Fruit fly (Drosophila melanogaster) whole organism, embryonic: ENCODE data around the gene CG42847.

Source experiments
- B-H1 ChIP-seq: fragments of 200-800 bp; sonication (Bioruptor generic); IDR thresholded peaks from 3 replicates; pipeline ENCODE4 v1.3.6; 2022; ENCODE audit warnings: missing biosample characterization, missing genetic modification characterization
- Bdp1 ChIP-seq: fragments of 200-800 bp; sonication (Bioruptor generic); optimal IDR thresholded peaks from 3 replicates; lab custom pipeline; 2016; ENCODE audit warnings: missing biosample characterization, missing genetic modification characterization
- BtbVII ChIP-seq: fragments of 200-800 bp; sonication (Bioruptor generic); optimal IDR thresholded peaks from 3 replicates; lab custom pipeline; 2017; ENCODE audit warnings: missing biosample characterization, mild to moderate bottlenecking, missing genetic modification characterization
- CG11085 ChIP-seq: fragments of 200-800 bp; sonication (Bioruptor generic); IDR thresholded peaks from 2 replicates; pipeline ENCODE4 v1.3.6; 2022; ENCODE audit warnings: missing biosample characterization, missing genetic modification characterization
- CG11695 ChIP-seq: fragments of 200-800 bp; sonication (Bioruptor generic); IDR thresholded peaks from 3 replicates; pipeline ENCODE4 v1.3.6; 2022; ENCODE audit warnings: missing biosample characterization, missing genetic modification characterization
- CG12769 ChIP-seq: fragments of 200-800 bp; sonication (Bioruptor generic); optimal IDR thresholded peaks from 2 replicates; lab custom pipeline; 2019; ENCODE audit warnings: missing biosample characterization, mild to moderate bottlenecking, missing genetic modification characterization, moderate library complexity
- CG14710 ChIP-seq: fragments of 200-800 bp; sonication (Bioruptor generic); optimal IDR thresholded peaks from 3 replicates; lab custom pipeline; 2019; ENCODE audit warnings: missing biosample characterization, mild to moderate bottlenecking, missing genetic modification characterization, moderate library complexity
- CG1603 ChIP-seq: fragments of 200-800 bp; sonication (Bioruptor generic); optimal IDR thresholded peaks from 2 replicates; lab custom pipeline; 2019; ENCODE audit warnings: missing biosample characterization, mild to moderate bottlenecking, missing genetic modification characterization, moderate library complexity
- CG18764 ChIP-seq: fragments of 200-800 bp; sonication (Bioruptor generic); optimal IDR thresholded peaks from 3 replicates; lab custom pipeline; 2016; ENCODE audit warnings: missing biosample characterization, missing genetic modification characterization
- CG2116 ChIP-seq: fragments of 200-800 bp; sonication (Bioruptor generic); optimal IDR thresholded peaks from 3 replicates; lab custom pipeline; 2018; ENCODE audit warnings: missing biosample characterization, mild to moderate bottlenecking, missing genetic modification characterization
- CG31224 ChIP-seq: fragments of 200-800 bp; sonication (Bioruptor generic); IDR thresholded peaks from 2 replicates; pipeline ENCODE4 v1.3.6; 2022; ENCODE audit warnings: missing biosample characterization, missing genetic modification characterization
- CG32532 ChIP-seq: fragments of 200-800 bp; sonication (Bioruptor generic); IDR thresholded peaks from 2 replicates; pipeline ENCODE4 v1.3.6; 2022; ENCODE audit warnings: missing biosample characterization, missing genetic modification characterization
- CG3281 ChIP-seq: fragments of 200-800 bp; sonication (Bioruptor generic); optimal IDR thresholded peaks from 3 replicates; lab custom pipeline; 2017; ENCODE audit warnings: missing biosample characterization, mild to moderate bottlenecking, missing genetic modification characterization
- CG3995 ChIP-seq: fragments of 200-800 bp; sonication (Bioruptor generic); optimal IDR thresholded peaks from 3 replicates; lab custom pipeline; 2016; ENCODE audit warnings: missing biosample characterization, missing genetic modification characterization
- CG4820 ChIP-seq: fragments of 200-800 bp; sonication (Bioruptor generic); optimal IDR thresholded peaks from 3 replicates; lab custom pipeline; 2016; ENCODE audit warnings: missing biosample characterization, missing genetic modification characterization
- CG6689 ChIP-seq: fragments of 200-800 bp; sonication (Bioruptor generic); IDR thresholded peaks from 2 replicates; pipeline ENCODE4 v1.3.6; 2022; ENCODE audit warnings: missing biosample characterization, missing genetic modification characterization
- CG7372 ChIP-seq: fragments of 200-800 bp; sonication (Bioruptor generic); IDR thresholded peaks from 2 replicates; pipeline ENCODE4 v1.3.6; 2022; ENCODE audit warnings: missing biosample characterization, missing genetic modification characterization
- CG7556 ChIP-seq: fragments of 200-800 bp; sonication (Bioruptor generic); optimal IDR thresholded peaks from 2 replicates; lab custom pipeline; 2017; ENCODE audit warnings: missing biosample characterization, mild to moderate bottlenecking, missing genetic modification characterization
- CG8924 ChIP-seq: fragments of 200-800 bp; optimal IDR thresholded peaks from 3 replicates; lab custom pipeline; 2019; ENCODE audit warnings: missing biosample characterization, mild to moderate bottlenecking, missing genetic modification characterization, moderate library complexity
- CG8944 ChIP-seq: fragments of 200-800 bp; sonication (Bioruptor generic); optimal IDR thresholded peaks from 3 replicates; lab custom pipeline; 2016; ENCODE audit warnings: missing biosample characterization, missing genetic modification characterization
- CkIIα-i1 ChIP-seq: fragments of 200-800 bp; sonication (Bioruptor generic); IDR thresholded peaks from 2 replicates; pipeline ENCODE4 v1.3.6; 2022; ENCODE audit warnings: missing biosample characterization, missing genetic modification characterization
- CoRest ChIP-seq: fragments of 200-800 bp; sonication (Bioruptor generic); optimal IDR thresholded peaks from 3 replicates; lab custom pipeline; 2018; ENCODE audit warnings: missing biosample characterization, mild to moderate bottlenecking, missing genetic modification characterization, moderate library complexity
- D19A ChIP-seq: fragments of 200-800 bp; optimal IDR thresholded peaks from 3 replicates; lab custom pipeline; 2019; ENCODE audit warnings: missing biosample characterization, mild to moderate bottlenecking, missing genetic modification characterization, moderate library complexity
- Doc3 ChIP-seq: fragments of 200-800 bp; sonication (Bioruptor generic); IDR thresholded peaks from 3 replicates; pipeline ENCODE4 v1.3.6; 2022; ENCODE audit warnings: missing biosample characterization, missing genetic modification characterization; ENCODE audit not compliant: partially characterized antibody
- ERR ChIP-seq: fragments of 200-800 bp; sonication (Bioruptor generic); optimal IDR thresholded peaks from 2 replicates; lab custom pipeline; 2016; ENCODE audit warnings: missing biosample characterization, missing genetic modification characterization
- Hey ChIP-seq: fragments of 200-800 bp; sonication (Bioruptor generic); optimal IDR thresholded peaks from 3 replicates; lab custom pipeline; 2018; ENCODE audit warnings: missing biosample characterization, mild to moderate bottlenecking, missing genetic modification characterization
- Hmr ChIP-seq: fragments of 200-800 bp; sonication (Bioruptor generic); optimal IDR thresholded peaks from 3 replicates; lab custom pipeline; 2017; ENCODE audit warnings: mild to moderate bottlenecking, missing biosample characterization, missing genetic modification reagents, missing genetic modification characterization
- Lhr ChIP-seq: fragments of 200-800 bp; sonication (Bioruptor generic); optimal IDR thresholded peaks from 3 replicates; lab custom pipeline; 2017; ENCODE audit warnings: mild to moderate bottlenecking, missing biosample characterization, missing genetic modification reagents, missing genetic modification characterization
- NC2α ChIP-seq: fragments of 200-800 bp; sonication (Bioruptor generic); optimal IDR thresholded peaks from 2 replicates; lab custom pipeline; 2016; ENCODE audit warnings: missing biosample characterization, missing genetic modification characterization
- Neu2 ChIP-seq: fragments of 200-800 bp; sonication (Bioruptor generic); optimal IDR thresholded peaks from 3 replicates; lab custom pipeline; 2016; ENCODE audit warnings: missing biosample characterization, missing genetic modification characterization, borderline replicate concordance
- Ssrp ChIP-seq: fragments of 200-800 bp; sonication (Bioruptor generic); optimal IDR thresholded peaks from 2 replicates; lab custom pipeline; 2018; ENCODE audit warnings: missing biosample characterization, mild to moderate bottlenecking, missing genetic modification characterization, moderate library complexity
- abd-A ChIP-seq: fragments of 200-800 bp; sonication (Bioruptor generic); optimal IDR thresholded peaks from 3 replicates; lab custom pipeline; 2019; ENCODE audit warnings: missing biosample characterization, mild to moderate bottlenecking, missing genetic modification characterization, moderate library complexity
- amos ChIP-seq: fragments of 200-800 bp; sonication (Bioruptor generic); IDR thresholded peaks from 2 replicates; pipeline ENCODE4 v1.3.6; 2022; ENCODE audit warnings: missing biosample characterization, missing genetic modification characterization; ENCODE audit not compliant: partially characterized antibody
- bab2 ChIP-seq: fragments of 200-800 bp; sonication (Bioruptor generic); optimal IDR thresholded peaks from 2 replicates; lab custom pipeline; 2016; ENCODE audit warnings: missing biosample characterization, missing genetic modification characterization
- bcd ChIP-seq: fragments of 200-800 bp; sonication (Bioruptor generic); optimal IDR thresholded peaks from 2 replicates; lab custom pipeline; 2017; ENCODE audit warnings: missing biosample characterization, mild to moderate bottlenecking, missing genetic modification characterization
- danr ChIP-seq: fragments of 200-800 bp; sonication (Bioruptor generic); IDR thresholded peaks from 2 replicates; pipeline ENCODE4 v1.3.6; 2022; ENCODE audit warnings: missing biosample characterization, missing genetic modification characterization
- dimm ChIP-seq: fragments of 200-800 bp; sonication (Bioruptor generic); IDR thresholded peaks from 2 replicates; pipeline ENCODE4 v1.3.6; 2022; ENCODE audit warnings: missing biosample characterization, missing genetic modification characterization
- esg ChIP-seq: fragments of 200-800 bp; sonication (Bioruptor generic); conservative IDR thresholded peaks from 2 replicates; pipeline ENCODE4 v1.3.6; 2022; ENCODE audit warnings: missing biosample characterization, missing genetic modification characterization
- gcm ChIP-seq: fragments of 200-800 bp; sonication (Bioruptor generic); optimal IDR thresholded peaks from 2 replicates; lab custom pipeline; 2019; ENCODE audit warnings: missing biosample characterization, mild to moderate bottlenecking, missing genetic modification characterization, moderate library complexity
- inv ChIP-seq: fragments of 200-800 bp; sonication (Bioruptor generic); IDR thresholded peaks from 2 replicates; pipeline ENCODE4 v1.3.6; 2022; ENCODE audit warnings: missing biosample characterization, missing genetic modification characterization; ENCODE audit not compliant: partially characterized antibody
- jing ChIP-seq: fragments of 200-800 bp; sonication (Bioruptor generic); optimal IDR thresholded peaks from 2 replicates; lab custom pipeline; 2018; ENCODE audit warnings: missing biosample characterization, mild to moderate bottlenecking, missing genetic modification characterization
- lmd ChIP-seq: fragments of 200-800 bp; sonication (Bioruptor generic); IDR thresholded peaks from 2 replicates; pipeline ENCODE4 v1.3.6; 2022; ENCODE audit warnings: missing biosample characterization, missing genetic modification characterization
- otp ChIP-seq: fragments of 200-800 bp; sonication (Bioruptor generic); IDR thresholded peaks from 3 replicates; pipeline ENCODE4, ENCODE4 v1.3.6; 2022; ENCODE audit warnings: missing biosample characterization, missing genetic modification characterization
- pzg ChIP-seq: fragments of 200-800 bp; sonication (Bioruptor generic); optimal IDR thresholded peaks from 3 replicates; lab custom pipeline; 2018; ENCODE audit warnings: missing biosample characterization, mild to moderate bottlenecking, missing genetic modification characterization, moderate library complexity
- sd ChIP-seq: fragments of 200-800 bp; sonication (Bioruptor generic); optimal IDR thresholded peaks from 3 replicates; lab custom pipeline; 2018; ENCODE audit warnings: missing biosample characterization, mild to moderate bottlenecking, missing genetic modification characterization, moderate library complexity
- sens ChIP-seq: fragments of 200-800 bp; sonication (Bioruptor generic); peaks from one replicate; lab custom pipeline; 2016; ENCODE audit warnings: missing biosample characterization, missing genetic modification characterization
- tgo ChIP-seq: fragments of 200-800 bp; sonication (Bioruptor generic); IDR thresholded peaks from 3 replicates; pipeline ENCODE4 v1.3.6; 2022; ENCODE audit warnings: missing biosample characterization, missing genetic modification characterization
- toy ChIP-seq: fragments of 200-800 bp; sonication (Bioruptor generic); IDR thresholded peaks from 2 replicates; pipeline ENCODE4 v1.3.6; 2022; ENCODE audit warnings: missing biosample characterization, missing genetic modification characterization
- zfh1 ChIP-seq: fragments of 200-800 bp; sonication (Bioruptor generic); IDR thresholded peaks from 3 replicates; pipeline ENCODE4 v1.3.6; 2022; ENCODE audit warnings: missing biosample characterization, missing genetic modification characterization

CG42847 gene

dm6 chr2L:9388013-9388605 is 39.6 kb upstream of the CG42847 start (continued):
- TF ChIP-seq inv (no peak), CG12769 (tag; lab: Kevin White, UChicago) (peak; percentile 95), CG1603 (tag; lab: Kevin White, UChicago) (peak; percentile 63), toy (GFP tag; lab: Robert Waterston, UW) (0 out of 2 replicates have a peak, but pooled peaks have one; percentile 35), abd-A (peak; percentile 25), CG18764 (GFP tag; lab: Kevin White, UChicago) (peak; percentile 14), CG11695 (GFP tag; lab: Robert Waterston, UW) (peak; percentile 61; the same call in 2 of the 3 replicates), CkIIα-i1 (GFP tag; lab: Robert Waterston, UW) (0 out of 2 replicates have a peak, but pooled peaks have one; percentile 14), ERR (GFP tag; lab: Kevin White, UChicago) (peak; percentile 78), CG11085 (GFP tag; lab: Robert Waterston, UW) (peak; percentile 49), Neu2 (GFP tag; lab: Kevin White, UChicago) (no peak), lmd (GFP tag; lab: Robert Waterston, UW) (peak; percentile 76; the same call in 1 of the 2 replicates), bcd (peak; percentile 82), dimm (GFP tag; lab: Robert Waterston, UW) (no peak), jing (GFP tag; lab: Kevin White, UChicago) (peak; percentile 12), CG8924 (tag; lab: Kevin White, UChicago) (peak; percentile 51), Hmr (GFP tag; lab: Kevin White, UChicago) (peak; percentile 81), CG6689 (GFP tag; lab: Robert Waterston, UW) (peak; percentile 34; the same call in 1 of the 2 replicates), gcm (GFP tag; lab: Kevin White, UChicago) (no peak), CoRest (tag; lab: Kevin White, UChicago) (peak; percentile 62), CG2116 (GFP tag; lab: Kevin White, UChicago) (peak; percentile 1), amos (GFP tag; lab: Robert Waterston, UW) (no peak), CG14710 (no peak), CG7556 (GFP tag; lab: Kevin White, UChicago) (peak; percentile 37), danr (peak; percentile 52; the same call in 1 of the 2 replicates), D19A (tag; lab: Kevin White, UChicago) (no peak), CG3281 (peak; percentile 71), Lhr (GFP tag; lab: Kevin White, UChicago) (no peak), Bdp1 (GFP tag; lab: Kevin White, UChicago) (peak; percentile 29), pzg (GFP tag; lab: Kevin White, UChicago) (peak; percentile 6), sd (peak; percentile 69), zfh1 (peak; percentile 58; the same call in 2 of the 3 replicates), CG4820 (GFP tag; lab: Kevin White, UChicago) (peak; percentile 22), NC2α (no peak), BtbVII (GFP tag; lab: Kevin White, UChicago) (peak; percentile 55), bab2 (peak; percentile 61), esg (GFP tag; lab: Robert Waterston, UW) (peak; percentile 60; the same call in 1 of the 2 replicates), CG7372 (GFP tag; lab: Robert Waterston, UW) (0 out of 2 replicates have a peak, but pooled peaks have one; percentile 17), otp (GFP tag; lab: Robert Waterston, UW) (peak; percentile 64; the same call in 1 of the 3 replicates), B-H1 (GFP tag; lab: Robert Waterston, UW) (peak; percentile 45; the same call in 1 of the 3 replicates), tgo (GFP tag; lab: Robert Waterston, UW) (peak; percentile 63; the same call in 2 of the 3 replicates), CG31224 (peak; percentile 51; the same call in 1 of the 2 replicates), CG3995 (GFP tag; lab: Kevin White, UChicago) (peak; percentile 56), Ssrp (tag; lab: Kevin White, UChicago) (no peak), sens (GFP tag; lab: Kevin White, UChicago) (peak; percentile 87), Doc3 (GFP tag; lab: Robert Waterston, UW) (no peak), CG8944 (GFP tag; lab: Kevin White, UChicago) (peak; percentile 61), CG32532 (GFP tag; lab: Robert Waterston, UW) (peak; percentile 85), Hey (tag; lab: Kevin White, UChicago) (no peak)
